Worm (Caenorhabditis elegans) whole organism, L2 larva: ENCODE results near the gene C16C8.16.

Experiments
- C34F6.9 ChIP-seq: fragments of 150-350 bp; optimal IDR thresholded peaks from 2 replicates; lab custom pipeline; 2014; ENCODE audit warnings: missing biosample characterization, missing genetic modification characterization
- R02D3.7 ChIP-seq: fragments of 150-350 bp; optimal IDR thresholded peaks from 2 replicates; lab custom pipeline; 2014; ENCODE audit warnings: missing biosample characterization, missing genetic modification characterization
- dmd-4 ChIP-seq: sonication (generic microtip); optimal IDR thresholded peaks from 2 replicates; lab custom pipeline; 2017; ENCODE audit warnings: missing biosample characterization, missing genetic modification characterization
- elt-3 ChIP-seq: sonication (generic microtip); optimal IDR thresholded peaks from 2 replicates; lab custom pipeline; 2017; ENCODE audit warnings: missing biosample characterization, missing genetic modification characterization
- lsy-2 ChIP-seq, 2 experiments: fragments of 150-350 bp in 1 of 2; sonication (generic microtip) in 1 of 2; optimal IDR thresholded peaks; 2 replicates each; lab custom pipeline; 2014 to 2017; ENCODE audit warnings: missing biosample characterization in 2 of 2, missing genetic modification characterization in 2 of 2
- mdl-1 ChIP-seq, 2 experiments: fragments of 150-350 bp in 1 of 2; sonication (generic microtip) in 1 of 2; optimal IDR thresholded peaks; 2 replicates each; lab custom pipeline; 2017; ENCODE audit warnings: missing biosample characterization in 2 of 2, missing genetic modification characterization in 2 of 2
- nhr-11 ChIP-seq: fragments of 150-350 bp; optimal IDR thresholded peaks from 2 replicates; lab custom pipeline; 2014; ENCODE audit warnings: missing biosample characterization, missing genetic modification characterization
- nhr-12 ChIP-seq: fragments of 150-350 bp; optimal IDR thresholded peaks from 2 replicates; lab custom pipeline; 2014; ENCODE audit warnings: missing biosample characterization, missing genetic modification characterization
- nhr-237 ChIP-seq: fragments of 150-350 bp; optimal IDR thresholded peaks from 2 replicates; lab custom pipeline; 2014; ENCODE audit warnings: missing biosample characterization, missing genetic modification characterization
- nhr-6 ChIP-seq: fragments of 150-350 bp; optimal IDR thresholded peaks from 2 replicates; lab custom pipeline; 2014; ENCODE audit warnings: missing biosample characterization, missing genetic modification characterization
- nhr-77 ChIP-seq: fragments of 150-350 bp; optimal IDR thresholded peaks from 2 replicates; lab custom pipeline; 2014; ENCODE audit warnings: missing biosample characterization, missing genetic modification characterization
- skn-1 ChIP-seq: sonication (generic microtip); optimal IDR thresholded peaks from 2 replicates; lab custom pipeline; 2017; ENCODE audit warnings: missing biosample characterization, missing genetic modification characterization
- zag-1 ChIP-seq: fragments of 150-350 bp; optimal IDR thresholded peaks from 2 replicates; lab custom pipeline; 2014; ENCODE audit warnings: missing biosample characterization, missing genetic modification characterization

DNA sequence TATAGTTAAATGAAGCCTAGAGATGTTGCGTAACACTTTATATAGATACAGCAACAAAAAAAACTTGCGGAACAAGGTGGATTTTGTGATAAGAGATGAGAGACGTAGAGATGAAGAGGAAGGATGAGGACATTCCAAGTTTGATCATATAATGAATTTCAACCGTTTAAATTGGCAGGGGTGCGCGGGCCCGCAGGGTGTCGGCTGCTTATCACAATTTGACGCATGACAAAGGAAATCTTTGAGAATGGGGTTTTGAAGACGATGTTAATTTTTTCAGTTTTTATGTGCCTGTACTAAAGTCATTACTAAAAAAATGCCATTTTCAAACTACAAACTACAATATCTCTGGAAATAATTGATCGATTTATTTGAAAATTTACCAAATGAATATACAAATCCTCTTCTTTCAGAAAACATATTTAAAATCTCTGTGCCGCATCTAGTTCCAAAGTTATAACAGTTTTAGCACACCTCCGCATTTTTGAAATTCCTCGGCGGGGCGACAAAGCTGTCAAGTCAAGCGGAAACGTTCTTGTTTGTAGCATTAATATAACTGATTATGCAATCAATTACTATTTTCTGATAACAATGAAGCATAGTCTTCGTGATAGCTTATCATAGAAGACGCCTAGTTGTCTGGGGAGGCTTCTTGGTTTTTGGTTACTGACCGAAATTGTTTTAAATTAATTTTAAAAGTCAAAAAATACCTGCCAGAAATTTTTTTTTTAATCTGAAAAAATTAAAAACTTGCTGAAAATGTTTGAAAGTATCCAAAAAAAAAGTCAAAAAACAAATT, 5.5 kb upstream of the C16C8.16 start:
- no peak for TF ChIP-seq dmd-4 (tag; lab: Kevin White, UChicago)
- TF ChIP-seq elt-3 (tag; lab: Kevin White, UChicago) = no peak
- TF ChIP-seq nhr-77 (tag; lab: Kevin White, UChicago) = no peak
- TF ChIP-seq lsy-2 (tag; optimal IDR thresholded peaks at IDR 0.05; lab: Kevin White, UChicago) = no peak
- no peak for TF ChIP-seq mdl-1 (tag; optimal IDR thresholded peaks at IDR 0.05; lab: Kevin White, UChicago)
- TF ChIP-seq R02D3.7 (tag; lab: Kevin White, UChicago) = no peak
- TF ChIP-seq nhr-6 = no peak
- no peak for TF ChIP-seq zag-1 (tag; lab: Kevin White, UChicago)
- no peak for TF ChIP-seq skn-1 (tag; lab: Kevin White, UChicago)
- TF ChIP-seq nhr-11 (tag; lab: Kevin White, UChicago) = no peak
- TF ChIP-seq C34F6.9 (tag; lab: Kevin White, UChicago) = no peak
- TF ChIP-seq nhr-12 = no peak
- no peak for TF ChIP-seq nhr-237 (tag; lab: Kevin White, UChicago)
